Fruit fly (Drosophila melanogaster): ENCODE data around the gene CG46025.

DNA sequence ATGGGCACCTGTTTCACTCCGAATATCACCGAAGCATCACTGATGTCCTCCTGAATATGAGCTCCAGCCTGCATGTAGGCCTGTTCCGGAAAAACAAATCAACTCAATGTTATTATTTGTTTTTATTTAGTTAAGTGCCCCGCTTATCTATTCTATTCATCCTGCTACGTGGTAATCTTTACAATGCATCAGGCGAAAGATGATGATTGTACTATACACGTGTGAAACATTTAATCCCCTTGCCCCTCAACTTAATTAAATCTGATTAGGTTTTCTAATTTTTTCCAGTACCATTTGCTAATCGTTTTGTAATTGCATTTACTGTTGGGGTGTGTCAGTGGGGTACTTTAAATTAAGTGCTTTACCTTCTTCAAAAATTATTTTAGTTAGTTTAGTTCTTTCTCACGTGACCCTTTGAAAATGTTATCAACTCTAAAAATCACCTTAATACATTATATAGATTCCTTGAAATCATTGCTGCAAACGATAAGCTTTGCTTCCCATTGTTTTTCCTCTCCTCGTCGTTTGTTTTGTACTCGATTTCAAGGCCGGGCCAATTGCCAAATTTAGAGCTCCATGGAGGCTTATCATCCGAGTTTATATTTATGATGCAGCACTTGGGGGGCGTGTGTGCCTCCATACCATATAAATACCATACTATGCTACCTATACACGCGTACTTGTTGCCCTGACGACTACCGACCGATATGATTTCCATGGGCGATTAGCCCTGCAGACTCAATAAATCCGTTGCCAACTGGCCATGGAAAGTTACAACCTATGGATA, 40.9 kb downstream of the CG46025 start:
- no peak for TF ChIP-seq slp2 (GFP tag; optimal IDR thresholded peaks at IDR 0.05)
- no peak for TF ChIP-seq CG31224 (GFP tag; IDR thresholded peaks at IDR 0.05)
- no peak for TF ChIP-seq CG9797 (GFP tag; optimal IDR thresholded peaks at IDR 0.05)
- no peak for TF ChIP-seq lola (GFP tag; optimal IDR thresholded peaks at IDR 0.05)
- no peak for TF ChIP-seq chinmo (GFP tag; IDR thresholded peaks at IDR 0.05; ENCODE audit: partially characterized antibody)
- no peak for TF ChIP-seq psq (GFP tag; optimal IDR thresholded peaks at IDR 0.05)
- TF ChIP-seq dmrt99B (tag; optimal IDR thresholded peaks at IDR 0.05), result no peak
- TF ChIP-seq BtbVII (GFP tag; optimal IDR thresholded peaks at IDR 0.05), result no peak

All from whole organism, embryonic.